Worm (Caenorhabditis elegans) whole organism, mixed stage, embryonic: Measurements from ENCODE around the gene Y17D7C.1.

ENCODE experiments used
- elt-1 ChIP-seq: sonication (generic microtip); optimal IDR thresholded peaks from 2 replicates; lab custom pipeline; 2017; ENCODE audit warnings: missing genetic modification characterization, mild to moderate bottlenecking, missing compliant biosample characterization, antibody characterized with exemption, moderate library complexity, borderline replicate concordance; ENCODE audit not compliant: insufficient read depth
- elt-3 ChIP-seq: fragments of 150-350 bp; optimal IDR thresholded peaks from 2 replicates; lab custom pipeline; 2014; ENCODE audit warnings: missing biosample characterization, missing genetic modification characterization
- lsy-2 ChIP-seq: fragments of 150-350 bp; optimal IDR thresholded peaks from 2 replicates; lab custom pipeline; 2014; ENCODE audit warnings: missing biosample characterization, missing genetic modification characterization
- mep-1 ChIP-seq: fragments of 150-350 bp; optimal IDR thresholded peaks from 2 replicates; lab custom pipeline; 2017; ENCODE audit warnings: missing biosample characterization, missing genetic modification reagents, missing genetic modification characterization, inconsistent platforms
- nhr-12 ChIP-seq: fragments of 150-350 bp; optimal IDR thresholded peaks from 2 replicates; lab custom pipeline; 2014; ENCODE audit warnings: missing biosample characterization, missing genetic modification characterization
- nhr-237 ChIP-seq: fragments of 150-350 bp; optimal IDR thresholded peaks from 2 replicates; lab custom pipeline; 2014; ENCODE audit warnings: missing biosample characterization, missing genetic modification characterization
- nhr-28 ChIP-seq: fragments of 150-350 bp; optimal IDR thresholded peaks from 2 replicates; lab custom pipeline; 2014; ENCODE audit warnings: missing biosample characterization, missing genetic modification characterization
- unc-62 ChIP-seq: fragments of 150-350 bp; optimal IDR thresholded peaks from 2 replicates; lab custom pipeline; 2014; ENCODE audit warnings: missing biosample characterization, missing genetic modification reagents, missing genetic modification characterization
- ztf-11 ChIP-seq: fragments of 150-350 bp; optimal IDR thresholded peaks from 2 replicates; lab custom pipeline; 2014; ENCODE audit warnings: missing biosample characterization, missing genetic modification characterization

- TF ChIP-seq nhr-12 (tag; lab: Kevin White, UChicago), result no peak
- TF ChIP-seq mep-1 (tag; lab: Kevin White, UChicago), result no peak
- TF ChIP-seq elt-1, result no peak
- TF ChIP-seq unc-62, result no peak
- no peak for TF ChIP-seq lsy-2 (tag; lab: Kevin White, UChicago)
- TF ChIP-seq nhr-28 (tag; lab: Kevin White, UChicago), result no peak
- TF ChIP-seq ztf-11 (tag; lab: Kevin White, UChicago), result no peak
- no peak for TF ChIP-seq nhr-237 (tag; lab: Kevin White, UChicago)
- no peak for TF ChIP-seq elt-3
These were observed 16.3 kb downstream of the Y17D7C.1 start for ce11 chrV:18722510-18723299.
